Worm (Caenorhabditis elegans): ENCODE measurements around the gene K12H6.8.
A peak's percentile ranks its signal among the peaks of the same experiment; 100 is the strongest.

K12H6.8 gene

ce11 chrII:2859873-2860821, 32.5 kb downstream of the K12H6.8 start:
- TF ChIP-seq hlh-26 (GFP tag; conservative IDR thresholded peaks at IDR 0.05) (no peak), cebp-2 (GFP tag; IDR thresholded peaks at IDR 0.05) (peak; percentile 83; the same call in 1 of the 2 replicates), zfh-2 (GFP tag; conservative IDR thresholded peaks at IDR 0.05) (peak; percentile 62), nhr-120 (GFP tag; IDR thresholded peaks at IDR 0.05) (no peak), bed-2 (GFP tag; IDR thresholded peaks at IDR 0.05) (no peak), die-1 (tag; optimal IDR thresholded peaks at IDR 0.05) (peak; percentile 69), pha-4 (tag; optimal IDR thresholded peaks at IDR 0.05) (no peak), hsf-1 (GFP tag; IDR thresholded peaks at IDR 0.05) (no peak), B0261.1 (tag; optimal IDR thresholded peaks at IDR 0.05) (peak; percentile 83), lsy-27 (tag; optimal IDR thresholded peaks at IDR 0.05; ENCODE audit: borderline replicate concordance, insufficient read depth) (no peak), rcor-1 (GFP tag; IDR thresholded peaks at IDR 0.05) (peak; percentile 29; the same call in 1 of the 2 replicates), lin-40 (tag; optimal IDR thresholded peaks at IDR 0.05) (no peak), F37B4.10 (GFP tag; IDR thresholded peaks at IDR 0.05) (no peak), madf-6 (GFP tag; IDR thresholded peaks at IDR 0.05) (peak; percentile 40), Y67H2A.10 (GFP tag; conservative IDR thresholded peaks at IDR 0.05) (no peak), B0336.3 (GFP tag; IDR thresholded peaks at IDR 0.05) (peak; percentile 46; the same call in 1 of the 2 replicates), lir-1 (GFP tag; conservative IDR thresholded peaks at IDR 0.05) (0 out of 2 replicates have a peak, but pooled peaks have one; percentile 17), T26A5.8 (tag; optimal IDR thresholded peaks at IDR 0.05) (no peak), D2030.7 (GFP tag; IDR thresholded peaks at IDR 0.05) (peak; percentile 75), athp-1 (tag; optimal IDR thresholded peaks at IDR 0.05) (no peak), ztf-25 (GFP tag; IDR thresholded peaks at IDR 0.05) (0 out of 2 replicates have a peak, but pooled peaks have one; percentile 25), ztf-18 (tag; optimal IDR thresholded peaks at IDR 0.05) (peak; percentile 59), egl-44 (GFP tag; IDR thresholded peaks at IDR 0.05) (0 out of 2 replicates have a peak, but pooled peaks have one; percentile 30), hlh-12 (tag; optimal IDR thresholded peaks at IDR 0.05) (no peak), chd-7 (tag; optimal IDR thresholded peaks at IDR 0.05) (peak; percentile 19), Y79H2A.3 (GFP tag; conservative IDR thresholded peaks at IDR 0.05) (peak; percentile 59; the same call in 1 of the 2 replicates), mxl-1 (tag; optimal IDR thresholded peaks at IDR 0.05) (no peak), B0019.2 (GFP tag; conservative IDR thresholded peaks at IDR 0.05) (no peak), nfya-1 (tag; optimal IDR thresholded peaks at IDR 0.05; ENCODE audit: borderline replicate concordance, insufficient read depth) (no peak), atf-7 (tag; optimal IDR thresholded peaks at IDR 0.05) (no peak), lin-26 (GFP tag; IDR thresholded peaks at IDR 0.05) (peak; percentile 76), rec-8 (tag; optimal IDR thresholded peaks at IDR 0.05) (peak; percentile 37 to 55), fkh-3 (tag; optimal IDR thresholded peaks at IDR 0.05) (no peak), Y95B8A.8 (GFP tag; IDR thresholded peaks at IDR 0.05) (no peak), Y56A3A.18 (GFP tag; IDR thresholded peaks at IDR 0.05) (no peak), snpc-1.1 (tag; optimal IDR thresholded peaks at IDR 0.05; ENCODE audit: insufficient read depth) (no peak), lin-35 (GFP tag; optimal IDR thresholded peaks at IDR 0.05) (peak in 1 of 3 experiments; percentile 21), lsl-1 (GFP tag; optimal IDR thresholded peaks at IDR 0.05) (peak; percentile 33), tbp1 (GFP tag; optimal IDR thresholded peaks at IDR 0.05) (peak; percentile 91), egrh-3 (GFP tag; IDR thresholded peaks at IDR 0.05) (peak; percentile 43; the same call in 1 of the 2 replicates), nhr-90 (tag; optimal IDR thresholded peaks at IDR 0.05) (peak; percentile 67), him-1 (tag; optimal IDR thresholded peaks at IDR 0.05) (peak; percentile 75), let-526 (GFP tag; IDR thresholded peaks at IDR 0.05) (peak; percentile 73; the same call in 1 of the 2 replicates), nhr-27 (tag; optimal IDR thresholded peaks at IDR 0.05) (no peak), sea-2 (GFP tag; IDR thresholded peaks at IDR 0.05) (no peak), mes-4 (tag; optimal IDR thresholded peaks at IDR 0.05) (no peak)
